Worm (Caenorhabditis elegans) whole organism, young adult: Measurements from ENCODE around the gene T22D1.8.
A peak's percentile ranks its signal among the peaks of the same experiment; 100 is the strongest.

Source experiments
- B0261.1 ChIP-seq: sonication (generic microtip); optimal IDR thresholded peaks from 2 replicates; lab custom pipeline; 2016; ENCODE audit warnings: mild to moderate bottlenecking, missing genetic modification characterization, moderate library complexity, missing compliant biosample characterization
- B0336.3 ChIP-seq: fragments of 200-800 bp; sonication (Bioruptor generic); IDR thresholded peaks from 2 replicates; pipeline ENCODE4 v1.3.6; 2022; ENCODE audit warnings: missing genetic modification characterization, missing compliant biosample characterization
- C17E4.6 ChIP-seq: fragments of 200-800 bp; sonication (Bioruptor generic); IDR thresholded peaks from 2 replicates; pipeline ENCODE4 v1.3.6; 2022; ENCODE audit warnings: missing genetic modification reagents, missing genetic modification characterization, missing compliant biosample characterization
- D2030.7 ChIP-seq: fragments of 200-800 bp; sonication (Bioruptor generic); IDR thresholded peaks from 2 replicates; pipeline ENCODE4 v1.3.6; 2022; ENCODE audit warnings: missing genetic modification reagents, missing genetic modification characterization, missing compliant biosample characterization
- F22D6.2 ChIP-seq: sonication (generic microtip); optimal IDR thresholded peaks from 2 replicates; lab custom pipeline; 2016; ENCODE audit warnings: mild to moderate bottlenecking, missing genetic modification characterization, missing compliant biosample characterization
- F33H1.4 ChIP-seq: fragments of 200-800 bp; sonication (Bioruptor generic); IDR thresholded peaks from 2 replicates; pipeline ENCODE4 v1.3.6; 2022; ENCODE audit warnings: missing genetic modification reagents, missing genetic modification characterization, missing compliant biosample characterization
- F37B4.10 ChIP-seq: fragments of 200-800 bp; sonication (Bioruptor generic); IDR thresholded peaks from 2 replicates; pipeline ENCODE4 v1.3.6; 2022; ENCODE audit warnings: missing genetic modification characterization, missing compliant biosample characterization
- F49E8.2 ChIP-seq: sonication (generic microtip); optimal IDR thresholded peaks from 3 replicates; lab custom pipeline; 2017; ENCODE audit warnings: missing genetic modification characterization, mild to moderate bottlenecking, missing compliant biosample characterization, antibody characterized with exemption, moderate library complexity; ENCODE audit not compliant: insufficient read depth
- Y53F4B.3 ChIP-seq: fragments of 200-800 bp; sonication (Bioruptor generic); IDR thresholded peaks from 2 replicates; pipeline ENCODE4 v1.3.6; 2022; ENCODE audit warnings: missing genetic modification reagents, missing genetic modification characterization, missing compliant biosample characterization
- Y53G8AR.9 ChIP-seq: fragments of 200-800 bp; sonication (Bioruptor generic); conservative IDR thresholded peaks from 2 replicates; pipeline ENCODE4 v1.3.6; 2022; ENCODE audit warnings: missing genetic modification reagents, missing genetic modification characterization, missing compliant biosample characterization
- Y95B8A.8 ChIP-seq: fragments of 200-800 bp; sonication (Bioruptor generic); IDR thresholded peaks from 2 replicates; pipeline ENCODE4 v1.3.6; 2022; ENCODE audit warnings: missing genetic modification reagents, missing genetic modification characterization, missing compliant biosample characterization
- ama-1 ChIP-seq, 3 experiments: fragments of 150-350 bp in 1 of 3; sonication (generic microtip) in 2 of 3; optimal IDR thresholded peaks; 2 replicates each; lab custom pipeline; 2014 to 2018; ENCODE audit warnings: missing biosample characterization in 2 of 3, missing genetic modification characterization in 2 of 3, missing genetic modification reagents in 2 of 3
- ccch-3 ChIP-seq: fragments of 200-800 bp; sonication (Bioruptor generic); optimal IDR thresholded peaks from 2 replicates; lab custom pipeline; 2018; ENCODE audit warnings: mild to moderate bottlenecking, missing genetic modification characterization, missing compliant biosample characterization
- cebp-1 ChIP-seq, 2 experiments: fragments of 200-800 bp in 1 of 2; sonication (Bioruptor generic) in 1 of 2; sonication (generic microtip) in 1 of 2; IDR thresholded peaks in 1 of 2; optimal IDR thresholded peaks in 1 of 2; 2 replicates each; pipeline versions ENCODE4 v1.3.6 to Lab custom; 2017 to 2022; ENCODE audit warnings: missing compliant biosample characterization in 2 of 2, missing genetic modification characterization in 2 of 2, mild to moderate bottlenecking in 1 of 2, missing genetic modification reagents in 1 of 2, moderate library complexity in 1 of 2
- ceh-27 ChIP-seq: fragments of 200-800 bp; sonication (Bioruptor generic); optimal IDR thresholded peaks from 2 replicates; lab custom pipeline; 2018; ENCODE audit warnings: mild to moderate bottlenecking, missing genetic modification characterization, moderate library complexity, missing compliant biosample characterization
- ceh-79 ChIP-seq: sonication (generic microtip); optimal IDR thresholded peaks from 2 replicates; lab custom pipeline; 2017; ENCODE audit warnings: mild to moderate bottlenecking, missing genetic modification characterization, missing compliant biosample characterization
- dox-1 ChIP-seq: fragments of 200-800 bp; sonication (Bioruptor generic); IDR thresholded peaks from 2 replicates; pipeline ENCODE4 v1.3.6; 2022; ENCODE audit warnings: missing genetic modification reagents, missing genetic modification characterization, missing compliant biosample characterization
- egrh-3 ChIP-seq: fragments of 200-800 bp; sonication (Bioruptor generic); IDR thresholded peaks from 2 replicates; pipeline ENCODE4 v1.3.6; 2022; ENCODE audit warnings: missing genetic modification reagents, missing genetic modification characterization, missing compliant biosample characterization
- ekl-4 ChIP-seq: fragments of 200-800 bp; sonication (Bioruptor generic); IDR thresholded peaks from 2 replicates; pipeline ENCODE4 v1.3.6; 2022; ENCODE audit warnings: missing genetic modification reagents, missing genetic modification characterization, missing compliant biosample characterization
- hmg-1.2 ChIP-seq: fragments of 200-800 bp; sonication (Bioruptor generic); IDR thresholded peaks from 2 replicates; pipeline ENCODE4 v1.3.6; 2022; ENCODE audit warnings: missing genetic modification reagents, missing genetic modification characterization, missing compliant biosample characterization
- hrde-1 ChIP-seq: sonication (generic microtip); optimal IDR thresholded peaks from 2 replicates; lab custom pipeline; 2016; ENCODE audit warnings: missing genetic modification characterization, mild to moderate bottlenecking, missing compliant biosample characterization, moderate library complexity, missing genotype, missing genetic modification reagents, borderline replicate concordance
- hsf-1 ChIP-seq: fragments of 200-800 bp; sonication (Bioruptor generic); IDR thresholded peaks from 2 replicates; pipeline ENCODE4 v1.3.6; 2022; ENCODE audit warnings: missing genetic modification reagents, missing genetic modification characterization, missing compliant biosample characterization
- let-607 ChIP-seq, 2 experiments: fragments of 200-800 bp in 1 of 2; sonication (Bioruptor generic) in 1 of 2; sonication (generic microtip) in 1 of 2; optimal IDR thresholded peaks; 2 replicates each; lab custom pipeline; 2016 to 2018; ENCODE audit warnings: mild to moderate bottlenecking in 2 of 2, missing compliant biosample characterization in 2 of 2, missing genetic modification characterization in 2 of 2, moderate library complexity in 2 of 2, missing genotype in 1 of 2
- lin-26 ChIP-seq: fragments of 200-800 bp; sonication (Bioruptor generic); IDR thresholded peaks from 2 replicates; pipeline ENCODE4 v1.3.6; 2022; ENCODE audit warnings: missing genetic modification reagents, missing genetic modification characterization, missing compliant biosample characterization
- lin-54 ChIP-seq: fragments of 200-800 bp; sonication (Bioruptor generic); optimal IDR thresholded peaks from 2 replicates; lab custom pipeline; 2018; ENCODE audit warnings: mild to moderate bottlenecking, missing genetic modification characterization, missing compliant biosample characterization
- lsl-1 ChIP-seq: fragments of 200-800 bp; sonication (Bioruptor generic); optimal IDR thresholded peaks from 2 replicates; lab custom pipeline; 2018; ENCODE audit warnings: mild to moderate bottlenecking, missing genetic modification characterization, moderate library complexity, missing compliant biosample characterization
- madf-10 ChIP-seq: sonication (generic microtip); optimal IDR thresholded peaks from 2 replicates; lab custom pipeline; 2016; ENCODE audit warnings: mild to moderate bottlenecking, missing genetic modification characterization, missing compliant biosample characterization
- madf-6 ChIP-seq: fragments of 200-800 bp; sonication (Bioruptor generic); IDR thresholded peaks from 2 replicates; pipeline ENCODE4 v1.3.6; 2022; ENCODE audit warnings: missing genetic modification reagents, missing genetic modification characterization, missing compliant biosample characterization
- madf-8 ChIP-seq: fragments of 200-800 bp; sonication (Bioruptor generic); conservative IDR thresholded peaks from 2 replicates; pipeline ENCODE4 v1.3.6; 2022; ENCODE audit warnings: missing genetic modification reagents, missing genetic modification characterization, missing compliant biosample characterization
- mcd-1 ChIP-seq: fragments of 200-800 bp; sonication (Bioruptor generic); IDR thresholded peaks from 2 replicates; pipeline ENCODE4 v1.3.6; 2022; ENCODE audit warnings: missing genetic modification reagents, missing genetic modification characterization, missing compliant biosample characterization
- nhr-80 ChIP-seq: sonication (generic microtip); optimal IDR thresholded peaks from 2 replicates; lab custom pipeline; 2016; ENCODE audit warnings: missing genetic modification characterization, missing compliant biosample characterization
- rcor-1 ChIP-seq: fragments of 200-800 bp; sonication (Bioruptor generic); IDR thresholded peaks from 2 replicates; pipeline ENCODE4 v1.3.6; 2022; ENCODE audit warnings: missing genetic modification reagents, missing genetic modification characterization, missing compliant biosample characterization
- rec-8 ChIP-seq, 2 experiments: sonication (generic microtip); optimal IDR thresholded peaks; 2 replicates each; lab custom pipeline; 2016; ENCODE audit warnings: mild to moderate bottlenecking in 2 of 2, missing genetic modification characterization in 2 of 2, missing genetic modification reagents in 2 of 2, missing genotype in 2 of 2, missing biosample characterization in 1 of 2, missing compliant biosample characterization in 1 of 2, moderate library complexity in 1 of 2
- repo-1 ChIP-seq: sonication (generic microtip); optimal IDR thresholded peaks from 2 replicates; lab custom pipeline; 2017; ENCODE audit warnings: mild to moderate bottlenecking, missing genetic modification characterization, missing compliant biosample characterization
- sdz-38 ChIP-seq: sonication (generic microtip); optimal IDR thresholded peaks from 2 replicates; lab custom pipeline; 2016; ENCODE audit warnings: missing genotype, missing genetic modification characterization, missing compliant biosample characterization
- somi-1 ChIP-seq: fragments of 200-800 bp; sonication (Bioruptor generic); optimal IDR thresholded peaks from 2 replicates; lab custom pipeline; 2018; ENCODE audit warnings: mild to moderate bottlenecking, missing genetic modification characterization, missing compliant biosample characterization
- tbp1 ChIP-seq: fragments of 200-800 bp; sonication (Bioruptor generic); optimal IDR thresholded peaks from 2 replicates; lab custom pipeline; 2018; ENCODE audit warnings: mild to moderate bottlenecking, missing genetic modification characterization, missing compliant biosample characterization
- tbx-9 ChIP-seq: sonication (generic microtip); optimal IDR thresholded peaks from 2 replicates; lab custom pipeline; 2016; ENCODE audit warnings: borderline replicate concordance, missing genetic modification characterization, inconsistent platforms, missing compliant biosample characterization
- xnd-1 ChIP-seq: sonication (generic microtip); optimal IDR thresholded peaks from 2 replicates; lab custom pipeline; 2016; ENCODE audit warnings: missing genotype, missing genetic modification reagents, missing genetic modification characterization, missing compliant biosample characterization
- zfh-2 ChIP-seq: fragments of 200-800 bp; sonication (Bioruptor generic); conservative IDR thresholded peaks from 2 replicates; pipeline ENCODE4 v1.3.6; 2022; ENCODE audit warnings: missing genetic modification reagents, missing genetic modification characterization, missing compliant biosample characterization

T22D1.8 gene

ce11 chrIV:6909863-6910733 lies 4.0 kb upstream of the T22D1.8 start, which contains the start of the genes rpn-1 and ribo-1 (continued):
- TF ChIP-seq lin-54 (GFP tag; lab: Kevin White, UChicago) (peak; percentile 42), ccch-3 (no peak), hmg-1.2 (GFP tag; lab: Robert Waterston, UW) (peak; percentile 31; the same call in 1 of the 2 replicates), tbp1 (GFP tag; lab: Kevin White, UChicago) (peak; percentile 5), nhr-80 (tag; lab: Kevin White, UChicago) (peak; percentile 1), dox-1 (GFP tag; lab: Robert Waterston, UW) (peak; percentile 56; the same call in 1 of the 2 replicates), ceh-79 (no peak)

ce11 chrIV:6907487-6907886 lies 1.3 kb upstream of the T22D1.8 start:
- TF ChIP-seq ceh-27 (peak; percentile 20), egrh-3 (GFP tag; lab: Robert Waterston, UW) (peak; percentile 92), rec-8 (tag; optimal IDR thresholded peaks at IDR 0.05; lab: Kevin White, UChicago) (no peak), B0336.3 (GFP tag; lab: Robert Waterston, UW) (no peak), lin-26 (GFP tag; lab: Robert Waterston, UW) (peak; percentile 39; the same call in 1 of the 2 replicates), dox-1 (GFP tag; lab: Robert Waterston, UW) (0 out of 2 replicates have a peak, but pooled peaks have one; percentile 10), tbx-9 (tag; lab: Kevin White, UChicago) (no peak), mcd-1 (peak; percentile 31; the same call in 1 of the 2 replicates), zfh-2 (GFP tag; lab: Robert Waterston, UW) (peak; percentile 96), F37B4.10 (GFP tag; lab: Robert Waterston, UW) (0 out of 2 replicates have a peak, but pooled peaks have one; percentile 77), F33H1.4 (GFP tag; lab: Robert Waterston, UW) (0 out of 2 replicates have a peak, but pooled peaks have one; percentile 21)

- no peak for TF ChIP-seq madf-10
- peak; percentile 13 for TF ChIP-seq tbp1 (GFP tag; lab: Kevin White, UChicago)
- TF ChIP-seq lin-26 (GFP tag; lab: Robert Waterston, UW) = 0 out of 2 replicates have a peak, but pooled peaks have one; percentile 47
- TF ChIP-seq cebp-1 (GFP tag; IDR thresholded peaks at IDR 0.05; lab: Robert Waterston, UW) = no peak
- peak; percentile 20 for TF ChIP-seq cebp-1 (tag; optimal IDR thresholded peaks at IDR 0.05; lab: Kevin White, UChicago)
- TF ChIP-seq madf-8 = peak; percentile 47
- peak; percentile 18 for TF ChIP-seq F49E8.2 (tag; lab: Kevin White, UChicago)
- TF ChIP-seq repo-1 = peak; percentile 8
- TF ChIP-seq lsl-1 (GFP tag; lab: Kevin White, UChicago) = peak; percentile 30
- no peak for TF ChIP-seq sdz-38 (tag; lab: Kevin White, UChicago)
- TF ChIP-seq B0261.1 (tag; lab: Kevin White, UChicago) = no peak
- TF ChIP-seq ama-1 (optimal IDR thresholded peaks at IDR 0.05; lab: Kevin White, UChicago) = no peak
- TF ChIP-seq ama-1 (GFP tag; optimal IDR thresholded peaks at IDR 0.05; lab: Kevin White, UChicago) = peak in 1 of 2 experiments; percentile 81
- peak; percentile 49 for TF ChIP-seq rcor-1
- TF ChIP-seq hsf-1 (GFP tag; lab: Robert Waterston, UW) = 0 out of 2 replicates have a peak, but pooled peaks have one; percentile 21
- no peak for TF ChIP-seq somi-1 (GFP tag; lab: Kevin White, UChicago)
- peak; percentile 76; the same call in 1 of the 2 replicates for TF ChIP-seq Y95B8A.8 (GFP tag; lab: Robert Waterston, UW)
- TF ChIP-seq let-607 (tag; optimal IDR thresholded peaks at IDR 0.05; lab: Kevin White, UChicago) = no peak
- TF ChIP-seq F33H1.4 (GFP tag; lab: Robert Waterston, UW) = peak; percentile 41
- 0 out of 2 replicates have a peak, but pooled peaks have one; percentile 33 for TF ChIP-seq C17E4.6 (GFP tag; lab: Robert Waterston, UW)
- TF ChIP-seq Y53F4B.3 (GFP tag; lab: Robert Waterston, UW) = 0 out of 2 replicates have a peak, but pooled peaks have one; percentile 39
- TF ChIP-seq F22D6.2 (tag; lab: Kevin White, UChicago) = no peak
- TF ChIP-seq hrde-1 (tag; lab: Kevin White, UChicago) = peak; percentile 71
- TF ChIP-seq ekl-4 (GFP tag; lab: Robert Waterston, UW) = peak; percentile 41; the same call in 1 of the 2 replicates
- TF ChIP-seq xnd-1 (tag; lab: Kevin White, UChicago) = no peak
- TF ChIP-seq D2030.7 (GFP tag; lab: Robert Waterston, UW) = peak; percentile 46
- 0 out of 2 replicates have a peak, but pooled peaks have one; percentile 62 for TF ChIP-seq Y53G8AR.9
- peak; percentile 64; the same call in 1 of the 2 replicates for TF ChIP-seq madf-6
These were observed 720 bp downstream of the T22D1.8 start for ce11 chrIV:6905428-6905827.
